Fruit fly (Drosophila melanogaster) whole organism, prepupa: Measurements from ENCODE around the gene beta-PheRS.
A peak's percentile ranks its signal among the peaks of the same experiment; 100 is the strongest.

ENCODE experiments used
- Blimp-1 ChIP-seq: fragments of 200-800 bp; sonication (Bioruptor generic); optimal IDR thresholded peaks from 3 replicates; lab custom pipeline; 2017; ENCODE audit warnings: missing biosample characterization, missing genetic modification characterization, mild to moderate bottlenecking, moderate library complexity, missing genetic modification reagents
- CG10631 ChIP-seq: fragments of 200-800 bp; sonication (Bioruptor generic); optimal IDR thresholded peaks from 2 replicates; lab custom pipeline; 2016; ENCODE audit warnings: missing biosample characterization, missing genetic modification characterization
- CG10669 ChIP-seq: fragments of 200-800 bp; sonication (Bioruptor generic); optimal IDR thresholded peaks from 3 replicates; lab custom pipeline; 2018; ENCODE audit warnings: missing biosample characterization, mild to moderate bottlenecking, missing genetic modification characterization, moderate library complexity
- CG11294 ChIP-seq: fragments of 200-800 bp; sonication (Bioruptor generic); IDR thresholded peaks from 2 replicates; pipeline ENCODE4 v1.3.6; 2022; ENCODE audit warnings: missing biosample characterization, missing genetic modification characterization
- CG11762 ChIP-seq: fragments of 200-800 bp; sonication (Bioruptor generic); optimal IDR thresholded peaks from 3 replicates; lab custom pipeline; 2016; ENCODE audit warnings: missing biosample characterization, missing genetic modification characterization; ENCODE audit not compliant: insufficient read depth
- CG11902 ChIP-seq: fragments of 200-800 bp; sonication (Bioruptor generic); optimal IDR thresholded peaks from 3 replicates; lab custom pipeline; 2016; ENCODE audit warnings: missing biosample characterization, missing genetic modification characterization
- CG15336 ChIP-seq: fragments of 200-800 bp; sonication (Bioruptor generic); IDR thresholded peaks from 2 replicates; pipeline ENCODE4 v1.3.6; 2022; ENCODE audit warnings: missing biosample characterization, missing genetic modification characterization
- CG1621 ChIP-seq: fragments of 200-800 bp; sonication (Bioruptor generic); optimal IDR thresholded peaks from 3 replicates; lab custom pipeline; 2018; ENCODE audit warnings: missing biosample characterization, mild to moderate bottlenecking, missing genetic modification characterization
- CG31627 ChIP-seq: fragments of 200-800 bp; sonication (Bioruptor generic); optimal IDR thresholded peaks from 3 replicates; lab custom pipeline; 2016; ENCODE audit warnings: missing biosample characterization, missing genetic modification characterization
- CG32006 ChIP-seq: fragments of 200-800 bp; sonication (Bioruptor generic); optimal IDR thresholded peaks from 3 replicates; lab custom pipeline; 2017; ENCODE audit warnings: missing biosample characterization, mild to moderate bottlenecking, missing genetic modification characterization
- CG34406 ChIP-seq: fragments of 200-800 bp; sonication (Bioruptor generic); optimal IDR thresholded peaks from 3 replicates; lab custom pipeline; 2016; ENCODE audit warnings: missing biosample characterization, missing genetic modification characterization
- CG3919 ChIP-seq: fragments of 200-800 bp; sonication (Bioruptor generic); optimal IDR thresholded peaks from 3 replicates; lab custom pipeline; 2016; ENCODE audit warnings: missing biosample characterization, missing genetic modification characterization
- CG4318 ChIP-seq: fragments of 200-800 bp; sonication (Bioruptor generic); optimal IDR thresholded peaks from 3 replicates; lab custom pipeline; 2017; ENCODE audit warnings: missing biosample characterization, mild to moderate bottlenecking, missing genetic modification characterization
- CG6792 ChIP-seq: fragments of 200-800 bp; sonication (Bioruptor generic); optimal IDR thresholded peaks from 3 replicates; lab custom pipeline; 2016; ENCODE audit warnings: missing biosample characterization, missing genetic modification characterization
- CG6808 ChIP-seq: fragments of 200-800 bp; sonication (Bioruptor generic); optimal IDR thresholded peaks from 3 replicates; lab custom pipeline; 2017; ENCODE audit warnings: missing biosample characterization, missing genetic modification characterization, mild to moderate bottlenecking, moderate library complexity, missing genetic modification reagents
- CG8119 ChIP-seq: fragments of 200-800 bp; sonication (Bioruptor generic); IDR thresholded peaks from 3 replicates; pipeline ENCODE4 v1.3.6; 2022; ENCODE audit warnings: missing biosample characterization, missing genetic modification characterization
- CG8632 ChIP-seq: fragments of 200-800 bp; sonication (Bioruptor generic); optimal IDR thresholded peaks from 3 replicates; lab custom pipeline; 2016; ENCODE audit warnings: missing biosample characterization, missing genetic modification characterization
- CG9139 ChIP-seq: fragments of 200-800 bp; sonication (Bioruptor generic); optimal IDR thresholded peaks from 3 replicates; lab custom pipeline; 2017; ENCODE audit warnings: missing biosample characterization, mild to moderate bottlenecking, missing genetic modification characterization
- Eip78C ChIP-seq: fragments of 200-800 bp; sonication (Bioruptor generic); peaks from one replicate; lab custom pipeline; 2016; ENCODE audit warnings: missing biosample characterization, missing genetic modification characterization
- Eip93F ChIP-seq: fragments of 200-800 bp; sonication (Bioruptor generic); optimal IDR thresholded peaks from 2 replicates; lab custom pipeline; 2016; ENCODE audit warnings: missing biosample characterization, mild to moderate bottlenecking, missing genetic modification characterization
- Ets96B ChIP-seq: fragments of 200-800 bp; optimal IDR thresholded peaks from 2 replicates; lab custom pipeline; 2019; ENCODE audit warnings: missing biosample characterization, mild to moderate bottlenecking, missing genetic modification characterization, moderate library complexity
- Hr39 ChIP-seq: fragments of 200-800 bp; sonication (Bioruptor generic); optimal IDR thresholded peaks from 2 replicates; lab custom pipeline; 2016; ENCODE audit warnings: missing biosample characterization, missing genetic modification characterization
- Hr4 ChIP-seq: fragments of 200-800 bp; sonication (Bioruptor generic); optimal IDR thresholded peaks from 3 replicates; lab custom pipeline; 2016; ENCODE audit warnings: missing biosample characterization, missing genetic modification characterization
- Lpt ChIP-seq: fragments of 200-800 bp; sonication (Bioruptor generic); optimal IDR thresholded peaks from 3 replicates; lab custom pipeline; 2016; ENCODE audit warnings: missing biosample characterization, missing genetic modification characterization
- Met ChIP-seq: fragments of 200-800 bp; sonication (Bioruptor generic); optimal IDR thresholded peaks from 3 replicates; lab custom pipeline; 2016; ENCODE audit warnings: missing biosample characterization, missing genetic modification characterization
- OdsH ChIP-seq: fragments of 200-800 bp; sonication (Bioruptor generic); optimal IDR thresholded peaks from 3 replicates; lab custom pipeline; 2016; ENCODE audit warnings: missing biosample characterization, missing genetic modification characterization
- Smox ChIP-seq: fragments of 200-800 bp; sonication (Bioruptor generic); optimal IDR thresholded peaks from 3 replicates; lab custom pipeline; 2016; ENCODE audit warnings: missing biosample characterization, missing genetic modification characterization
- Sox102F ChIP-seq: fragments of 200-800 bp; sonication (Bioruptor generic); optimal IDR thresholded peaks from 2 replicates; lab custom pipeline; 2016; ENCODE audit warnings: missing biosample characterization, mild to moderate bottlenecking, missing genetic modification characterization
- Sox14 ChIP-seq: fragments of 200-800 bp; sonication (Bioruptor generic); optimal IDR thresholded peaks from 3 replicates; lab custom pipeline; 2016; ENCODE audit warnings: missing biosample characterization, missing genetic modification characterization
- Sox15 ChIP-seq: fragments of 200-800 bp; sonication (Bioruptor generic); optimal IDR thresholded peaks from 3 replicates; lab custom pipeline; 2016; ENCODE audit warnings: missing biosample characterization, missing genetic modification characterization
- achi ChIP-seq: fragments of 200-800 bp; sonication (Bioruptor generic); optimal IDR thresholded peaks from 3 replicates; lab custom pipeline; 2016; ENCODE audit warnings: missing biosample characterization, missing genetic modification characterization
- acj6 ChIP-seq: fragments of 200-800 bp; sonication (Bioruptor generic); optimal IDR thresholded peaks from 3 replicates; lab custom pipeline; 2016; ENCODE audit warnings: missing biosample characterization, missing genetic modification characterization
- cyc ChIP-seq: fragments of 200-800 bp; sonication (Bioruptor generic); optimal IDR thresholded peaks from 3 replicates; lab custom pipeline; 2016; ENCODE audit warnings: missing biosample characterization, missing genetic modification characterization
- dac ChIP-seq: fragments of 200-800 bp; sonication (Bioruptor generic); optimal IDR thresholded peaks from 2 replicates; lab custom pipeline; 2017; ENCODE audit warnings: missing biosample characterization, mild to moderate bottlenecking, missing genetic modification characterization
- dsx ChIP-seq: fragments of 200-800 bp; optimal IDR thresholded peaks from 3 replicates; lab custom pipeline; 2019; ENCODE audit warnings: missing biosample characterization, mild to moderate bottlenecking, missing genetic modification characterization, moderate library complexity; ENCODE audit not compliant: poor library complexity, severe bottlenecking
- esn ChIP-seq: fragments of 200-800 bp; sonication (Bioruptor generic); optimal IDR thresholded peaks from 2 replicates; lab custom pipeline; 2016; ENCODE audit warnings: missing biosample characterization, mild to moderate bottlenecking, missing genetic modification characterization, moderate library complexity
- fd85E ChIP-seq: fragments of 200-800 bp; sonication (Bioruptor generic); optimal IDR thresholded peaks from 3 replicates; lab custom pipeline; 2016; ENCODE audit warnings: missing biosample characterization, missing genetic modification characterization
- lz ChIP-seq: fragments of 200-800 bp; sonication (Bioruptor generic); optimal IDR thresholded peaks from 3 replicates; lab custom pipeline; 2016; ENCODE audit warnings: missing biosample characterization, missing genetic modification characterization
- net ChIP-seq: fragments of 200-800 bp; sonication (Bioruptor generic); optimal IDR thresholded peaks from 3 replicates; lab custom pipeline; 2016; ENCODE audit warnings: missing biosample characterization, missing genetic modification characterization
- pdm3 ChIP-seq: fragments of 200-800 bp; sonication (Bioruptor generic); optimal IDR thresholded peaks from 3 replicates; lab custom pipeline; 2016; ENCODE audit warnings: missing biosample characterization, missing genetic modification characterization
- svp ChIP-seq: fragments of 200-800 bp; sonication (Bioruptor generic); peaks from one replicate; lab custom pipeline; 2016; ENCODE audit warnings: missing biosample characterization, missing genetic modification characterization
- topi ChIP-seq: fragments of 200-800 bp; sonication (Bioruptor generic); optimal IDR thresholded peaks from 3 replicates; lab custom pipeline; 2016; ENCODE audit warnings: missing biosample characterization, missing genetic modification characterization

Gene beta-PheRS

DNA sequence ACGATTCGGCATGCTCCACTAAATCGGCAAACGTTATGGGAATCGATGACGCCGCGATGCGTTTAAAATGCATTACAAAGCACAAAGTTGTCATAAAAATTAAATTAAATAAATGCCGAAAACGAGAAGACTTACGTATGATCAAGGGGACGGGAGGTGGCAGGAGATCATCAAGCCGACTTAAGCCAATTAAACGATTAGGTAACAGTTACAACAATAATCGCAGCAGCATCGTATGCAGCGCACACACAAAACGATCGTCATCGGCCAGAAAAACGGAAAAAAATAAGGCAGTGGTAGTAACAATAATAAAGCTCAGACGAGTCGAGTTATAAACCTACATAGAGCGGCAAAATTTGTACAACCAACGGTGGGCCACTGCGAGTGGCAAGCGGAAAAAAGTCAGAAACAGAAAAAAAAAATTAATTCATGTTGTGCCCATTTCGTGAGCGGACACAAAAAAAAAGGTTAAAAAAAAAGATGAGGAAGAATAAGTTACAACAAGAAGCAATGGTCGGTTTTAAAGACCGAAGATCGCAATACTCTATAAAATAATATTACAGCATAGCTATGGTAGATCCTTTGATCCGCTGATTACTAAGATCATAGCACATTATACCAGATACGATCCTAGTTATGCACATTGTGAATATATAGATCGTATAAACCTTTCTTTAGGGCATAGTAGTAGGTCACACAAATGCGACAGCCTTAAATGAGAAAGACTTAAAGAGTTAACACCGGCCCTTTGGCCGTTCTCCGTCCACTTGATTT lies 46.0 kb downstream of the beta-PheRS start (continued):
- TF ChIP-seq lz (GFP tag; lab: Kevin White, UChicago) (peak; percentile 37), Lpt (GFP tag; lab: Kevin White, UChicago) (no peak), Sox15 (GFP tag; lab: Kevin White, UChicago) (peak; percentile 34), Met (GFP tag; lab: Kevin White, UChicago) (no peak), Sox14 (peak; percentile 58), CG1621 (tag; lab: Kevin White, UChicago) (peak; percentile 9), CG11294 (GFP tag; lab: Robert Waterston, UW) (no peak), fd85E (no peak), CG34406 (GFP tag; lab: Kevin White, UChicago) (peak; percentile 64), CG6792 (GFP tag; lab: Kevin White, UChicago) (peak; percentile 53)
- TF ChIP-seq, all 60 proteins: peak for 42

DNA sequence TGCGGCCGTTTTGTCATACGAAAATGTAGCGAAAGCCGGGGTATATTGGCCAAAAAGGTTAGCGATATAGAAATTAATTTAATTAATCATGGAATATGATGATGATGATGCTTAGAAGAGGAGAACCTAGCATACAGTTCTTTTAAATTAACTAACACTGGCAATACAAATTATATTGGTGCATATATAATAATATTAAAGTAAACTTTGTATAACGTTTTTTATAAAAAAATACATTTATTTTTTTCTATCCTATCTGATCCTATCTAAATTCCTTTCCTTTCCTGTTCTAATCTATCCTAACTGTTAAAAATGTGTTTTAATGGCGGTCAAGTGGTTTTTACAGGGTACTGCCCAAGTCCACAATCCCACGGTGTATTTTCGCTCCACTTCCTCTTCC lies 46.5 kb downstream of the beta-PheRS start:
- TF ChIP-seq svp (GFP tag; lab: Kevin White, UChicago) (peak; percentile 74), CG11762 (GFP tag; lab: Kevin White, UChicago) (peak; percentile 39), achi (GFP tag; lab: Kevin White, UChicago) (peak; percentile 46), esn (GFP tag; lab: Kevin White, UChicago) (peak; percentile 59), net (GFP tag; lab: Kevin White, UChicago) (peak; percentile 28), cyc (peak; percentile 22), fd85E (no peak), Blimp-1 (GFP tag; lab: Kevin White, UChicago) (peak; percentile 23), CG34406 (GFP tag; lab: Kevin White, UChicago) (peak; percentile 74), CG4318 (peak; percentile 32), CG32006 (GFP tag; lab: Kevin White, UChicago) (peak; percentile 75), Sox102F (GFP tag; lab: Kevin White, UChicago) (peak; percentile 32), CG6792 (GFP tag; lab: Kevin White, UChicago) (peak; percentile 37), CG9139 (no peak), Hr4 (GFP tag; lab: Kevin White, UChicago) (peak; percentile 35), pdm3 (GFP tag; lab: Kevin White, UChicago) (peak; percentile 18), acj6 (GFP tag; lab: Kevin White, UChicago) (peak; percentile 44), Eip78C (peak; percentile 73), Sox15 (GFP tag; lab: Kevin White, UChicago) (peak; percentile 31), dsx (no peak), CG6808 (GFP tag; lab: Kevin White, UChicago) (no peak), CG31627 (GFP tag; lab: Kevin White, UChicago) (peak; percentile 41), CG8119 (GFP tag; lab: Robert Waterston, UW) (peak; percentile 37; the same call in 2 of the 3 replicates), topi (GFP tag; lab: Kevin White, UChicago) (peak; percentile 47), Ets96B (tag; lab: Kevin White, UChicago) (no peak), Met (GFP tag; lab: Kevin White, UChicago) (peak; percentile 51), CG10631 (GFP tag; lab: Kevin White, UChicago) (peak; percentile 34), Eip93F (GFP tag; lab: Kevin White, UChicago) (no peak), Smox (GFP tag; lab: Kevin White, UChicago) (peak; percentile 28), CG15336 (GFP tag; lab: Robert Waterston, UW) (peak; percentile 34; the same call in 1 of the 2 replicates), CG10669 (GFP tag; lab: Kevin White, UChicago) (no peak), Lpt (GFP tag; lab: Kevin White, UChicago) (peak; percentile 7), CG11902 (GFP tag; lab: Kevin White, UChicago) (peak; percentile 51), lz (GFP tag; lab: Kevin White, UChicago) (peak; percentile 33), OdsH (GFP tag; lab: Kevin White, UChicago) (peak; percentile 72), CG8632 (GFP tag; lab: Kevin White, UChicago) (peak; percentile 46), Hr39 (GFP tag; lab: Kevin White, UChicago) (peak; percentile 9), dac (GFP tag; lab: Kevin White, UChicago) (no peak), CG11294 (GFP tag; lab: Robert Waterston, UW) (no peak), CG3919 (GFP tag; lab: Kevin White, UChicago) (peak; percentile 47)
